Worm (Caenorhabditis elegans) whole organism, early embryonic: ENCODE data around the gene srab-4.

Experiments used
- B0310.2 ChIP-seq: sonication (generic microtip); optimal IDR thresholded peaks from 2 replicates; lab custom pipeline; 2016; ENCODE audit warnings: mild to moderate bottlenecking, missing genetic modification characterization, missing compliant biosample characterization
- F13C5.2 ChIP-seq: sonication (generic microtip); optimal IDR thresholded peaks from 2 replicates; lab custom pipeline; 2017; ENCODE audit warnings: mild to moderate bottlenecking, missing genetic modification characterization, inconsistent platforms, missing compliant biosample characterization
- aly-1 ChIP-seq: sonication (generic microtip); optimal IDR thresholded peaks from 2 replicates; lab custom pipeline; 2016; ENCODE audit warnings: missing genetic modification characterization, missing compliant biosample characterization
- ama-1 ChIP-seq: fragments of 150-350 bp; optimal IDR thresholded peaks from 2 replicates; lab custom pipeline; 2014
- ceh-13 ChIP-seq: fragments of 200-800 bp; sonication (Bioruptor generic); optimal IDR thresholded peaks from 2 replicates; lab custom pipeline; 2018; ENCODE audit warnings: mild to moderate bottlenecking, missing genetic modification characterization, missing compliant biosample characterization
- ceh-36 ChIP-seq: sonication (generic microtip); optimal IDR thresholded peaks from 2 replicates; lab custom pipeline; 2016; ENCODE audit warnings: missing genetic modification characterization, inconsistent platforms, missing compliant biosample characterization
- ets-7 ChIP-seq: sonication (generic microtip); optimal IDR thresholded peaks from 2 replicates; lab custom pipeline; 2016; ENCODE audit warnings: missing genotype, missing genetic modification characterization, missing compliant biosample characterization
- flt-1 ChIP-seq: fragments of 200-800 bp; sonication (Bioruptor generic); IDR thresholded peaks from 2 replicates; pipeline ENCODE4 v1.3.6; 2022; ENCODE audit warnings: missing genetic modification characterization, missing compliant biosample characterization
- hmbx-1 ChIP-seq: sonication (generic microtip); optimal IDR thresholded peaks from 2 replicates; lab custom pipeline; 2016; ENCODE audit warnings: mild to moderate bottlenecking, missing genetic modification characterization, missing compliant biosample characterization
- hmg-4 ChIP-seq: fragments of 200-800 bp; sonication (Bioruptor generic); optimal IDR thresholded peaks from 2 replicates; lab custom pipeline; 2018; ENCODE audit warnings: mild to moderate bottlenecking, missing genetic modification characterization, missing compliant biosample characterization
- hnd-1 ChIP-seq: sonication (generic microtip); optimal IDR thresholded peaks from 2 replicates; lab custom pipeline; 2016; ENCODE audit warnings: missing genetic modification characterization, missing compliant biosample characterization
- pes-1 ChIP-seq: fragments of 200-800 bp; sonication (Bioruptor generic); IDR thresholded peaks from 2 replicates; pipeline ENCODE4 v1.3.6; 2022; ENCODE audit warnings: missing genetic modification reagents, missing genetic modification characterization, missing compliant biosample characterization
- scrt-1 ChIP-seq: fragments of 200-800 bp; sonication (Bioruptor generic); IDR thresholded peaks from 2 replicates; pipeline ENCODE4 v1.3.6; 2022; ENCODE audit warnings: missing genetic modification characterization, missing compliant biosample characterization
- sea-1 ChIP-seq: fragments of 200-800 bp; sonication (Bioruptor generic); conservative IDR thresholded peaks from 2 replicates; pipeline ENCODE4 v1.3.6; 2022; ENCODE audit warnings: missing genetic modification characterization, missing compliant biosample characterization
- tbx-11 ChIP-seq: fragments of 200-800 bp; sonication (Bioruptor generic); IDR thresholded peaks from 2 replicates; pipeline ENCODE4 v1.3.6; 2022; ENCODE audit warnings: missing genetic modification characterization, missing compliant biosample characterization
- tbx-37 ChIP-seq: fragments of 200-800 bp; sonication (Bioruptor generic); conservative IDR thresholded peaks from 2 replicates; pipeline ENCODE4 v1.3.6; 2022; ENCODE audit warnings: missing genetic modification reagents, missing genetic modification characterization, missing compliant biosample characterization
- tra-4 ChIP-seq: sonication (generic microtip); optimal IDR thresholded peaks from 2 replicates; lab custom pipeline; 2017; ENCODE audit warnings: missing genetic modification characterization, missing compliant biosample characterization

srab-4 gene

ce11 chrV:7003850-7004249 is at the start of gene srab-4:
Gene srab-4 (plus strand): TSS chrV:7004150.
- TF ChIP-seq B0310.2 (no peak), scrt-1 (GFP tag; lab: Robert Waterston, UW) (no peak), flt-1 (no peak), tbx-11 (GFP tag; lab: Robert Waterston, UW) (no peak), aly-1 (no peak), ama-1 (lab: Kevin White, UChicago) (no peak), pes-1 (GFP tag; lab: Robert Waterston, UW) (no peak), hmg-4 (GFP tag; lab: Kevin White, UChicago) (no peak), ceh-36 (tag; lab: Kevin White, UChicago) (no peak), hmbx-1 (tag; lab: Kevin White, UChicago) (no peak)

- TF ChIP-seq hnd-1 (tag; lab: Kevin White, UChicago) (no peak), ets-7 (no peak), ceh-13 (no peak), scrt-1 (GFP tag; lab: Robert Waterston, UW) (no peak), flt-1 (no peak), tra-4 (tag; lab: Kevin White, UChicago) (no peak), sea-1 (GFP tag; lab: Robert Waterston, UW) (no peak), tbx-11 (GFP tag; lab: Robert Waterston, UW) (no peak), tbx-37 (GFP tag; lab: Robert Waterston, UW) (no peak), ceh-36 (tag; lab: Kevin White, UChicago) (no peak), F13C5.2 (tag; lab: Kevin White, UChicago) (no peak)
Observed at ce11 chrV:6956237-6956636, 47.7 kb upstream of the srab-4 start, which contains the start of gene mec-1. Gene mec-1 (plus strand): TSS chrV:6956537.

- no peak for TF ChIP-seq scrt-1 (GFP tag; lab: Robert Waterston, UW)
- no peak for TF ChIP-seq hmg-4 (GFP tag; lab: Kevin White, UChicago)
- no peak for TF ChIP-seq ceh-13
- TF ChIP-seq ceh-36 (tag; lab: Kevin White, UChicago): no peak
- no peak for TF ChIP-seq tbx-37 (GFP tag; lab: Robert Waterston, UW)
- TF ChIP-seq aly-1: no peak
- TF ChIP-seq hmbx-1 (tag; lab: Kevin White, UChicago): no peak
- no peak for TF ChIP-seq pes-1 (GFP tag; lab: Robert Waterston, UW)
- no peak for TF ChIP-seq sea-1 (GFP tag; lab: Robert Waterston, UW)
- no peak for TF ChIP-seq flt-1
- no peak for TF ChIP-seq B0310.2
- no peak for TF ChIP-seq tra-4 (tag; lab: Kevin White, UChicago)
- TF ChIP-seq tbx-11 (GFP tag; lab: Robert Waterston, UW): no peak
- TF ChIP-seq ets-7: no peak
- no peak for TF ChIP-seq ama-1 (lab: Kevin White, UChicago)
Observed at ce11 chrV:6969950-6970532, 33.9 kb upstream of the srab-4 start, which contains the start of gene ptr-15. Gene ptr-15 (minus strand): TSS chrV:6970000.

- no peak for TF ChIP-seq hmg-4 (GFP tag; lab: Kevin White, UChicago)
- TF ChIP-seq tbx-11 (GFP tag; lab: Robert Waterston, UW): no peak
- no peak for TF ChIP-seq hnd-1 (tag; lab: Kevin White, UChicago)
- no peak for TF ChIP-seq B0310.2
- TF ChIP-seq ama-1 (lab: Kevin White, UChicago): no peak
- no peak for TF ChIP-seq hmbx-1 (tag; lab: Kevin White, UChicago)
- TF ChIP-seq ceh-36 (tag; lab: Kevin White, UChicago): no peak
Observed at ce11 chrV:6971567-6971966, 32.4 kb upstream of the srab-4 start, which contains the start of gene srx-59. Gene srx-59 (plus strand): TSS chrV:6971867.

- no peak for TF ChIP-seq tbx-37 (GFP tag; lab: Robert Waterston, UW)
- no peak for TF ChIP-seq B0310.2
- TF ChIP-seq aly-1: no peak
- no peak for TF ChIP-seq ama-1 (lab: Kevin White, UChicago)
Observed at ce11 chrV:6976047-6976446, 27.9 kb upstream of the srab-4 start, which contains the start of gene srx-16. Gene srx-16 (plus strand): TSS chrV:6976347.

ce11 chrV:6979019-6979418 is 24.9 kb upstream of the srab-4 start, which contains the start of gene sre-12:
Gene sre-12 (minus strand): TSS chrV:6979119.
- no peak for TF ChIP-seq ets-7
- TF ChIP-seq tbx-11 (GFP tag; lab: Robert Waterston, UW): no peak
- TF ChIP-seq hmbx-1 (tag; lab: Kevin White, UChicago): no peak
- TF ChIP-seq tra-4 (tag; lab: Kevin White, UChicago): no peak
- no peak for TF ChIP-seq ceh-36 (tag; lab: Kevin White, UChicago)
- no peak for TF ChIP-seq aly-1
- no peak for TF ChIP-seq sea-1 (GFP tag; lab: Robert Waterston, UW)
- TF ChIP-seq tbx-37 (GFP tag; lab: Robert Waterston, UW): no peak
- no peak for TF ChIP-seq F13C5.2 (tag; lab: Kevin White, UChicago)
- TF ChIP-seq hmg-4 (GFP tag; lab: Kevin White, UChicago): no peak
- TF ChIP-seq hnd-1 (tag; lab: Kevin White, UChicago): no peak
- no peak for TF ChIP-seq pes-1 (GFP tag; lab: Robert Waterston, UW)
- TF ChIP-seq B0310.2: no peak
- no peak for TF ChIP-seq scrt-1 (GFP tag; lab: Robert Waterston, UW)
- no peak for TF ChIP-seq ama-1 (lab: Kevin White, UChicago)
- no peak for TF ChIP-seq ceh-13
- TF ChIP-seq flt-1: no peak

ce11 chrV:6982813-6983212 is 21.1 kb upstream of the srab-4 start, which contains the start of gene nhr-161:
Gene nhr-161 (minus strand): TSS chrV:6982913.
- TF ChIP-seq hmg-4 (GFP tag; lab: Kevin White, UChicago): no peak
- no peak for TF ChIP-seq ama-1 (lab: Kevin White, UChicago)
- TF ChIP-seq ceh-13: no peak
- TF ChIP-seq hnd-1 (tag; lab: Kevin White, UChicago): no peak
- no peak for TF ChIP-seq flt-1
- TF ChIP-seq tbx-11 (GFP tag; lab: Robert Waterston, UW): no peak
- TF ChIP-seq sea-1 (GFP tag; lab: Robert Waterston, UW): no peak
- no peak for TF ChIP-seq aly-1
- no peak for TF ChIP-seq tbx-37 (GFP tag; lab: Robert Waterston, UW)
- TF ChIP-seq hmbx-1 (tag; lab: Kevin White, UChicago): no peak
- TF ChIP-seq ceh-36 (tag; lab: Kevin White, UChicago): no peak
- TF ChIP-seq F13C5.2 (tag; lab: Kevin White, UChicago): no peak
- no peak for TF ChIP-seq scrt-1 (GFP tag; lab: Robert Waterston, UW)
- TF ChIP-seq pes-1 (GFP tag; lab: Robert Waterston, UW): no peak
- no peak for TF ChIP-seq B0310.2
- TF ChIP-seq tra-4 (tag; lab: Kevin White, UChicago): no peak
- no peak for TF ChIP-seq ets-7
